Worm (Caenorhabditis elegans): Measurements from ENCODE around the gene F36H5.9.

F36H5.9 gene

DNA sequence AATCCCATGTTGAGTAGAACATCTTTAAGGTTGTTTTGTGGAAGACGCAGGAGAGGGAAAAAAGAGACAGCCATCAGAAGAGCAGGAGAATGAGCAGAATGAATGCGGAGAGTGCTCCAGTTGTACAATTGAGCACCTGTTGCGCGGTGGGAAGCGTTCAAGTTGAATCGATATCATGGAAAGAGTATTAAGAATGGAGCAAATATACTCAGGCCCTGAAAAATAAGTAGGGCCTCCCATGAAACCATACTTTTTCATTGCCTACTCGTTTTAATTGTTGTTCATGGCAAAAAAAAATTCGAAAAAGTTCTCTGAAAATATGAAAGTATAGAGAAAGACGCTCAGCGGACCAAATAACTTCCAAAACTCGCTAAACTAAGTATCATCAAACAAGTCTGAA is 33.7 kb downstream of the F36H5.9 start, which contains the start of gene fbxb-48:
TSS of gene fbxb-48 (minus strand) at position 101 of the 400 bp plus-strand sequence.
- TF ChIP-seq ctbp-1 (GFP tag; IDR thresholded peaks at IDR 0.05) (no peak), nhr-102 (tag; optimal IDR thresholded peaks at IDR 0.05) (no peak), hlh-11 (tag; optimal IDR thresholded peaks at IDR 0.05) (no peak), madf-9 (GFP tag; conservative IDR thresholded peaks at IDR 0.05) (no peak)

DNA sequence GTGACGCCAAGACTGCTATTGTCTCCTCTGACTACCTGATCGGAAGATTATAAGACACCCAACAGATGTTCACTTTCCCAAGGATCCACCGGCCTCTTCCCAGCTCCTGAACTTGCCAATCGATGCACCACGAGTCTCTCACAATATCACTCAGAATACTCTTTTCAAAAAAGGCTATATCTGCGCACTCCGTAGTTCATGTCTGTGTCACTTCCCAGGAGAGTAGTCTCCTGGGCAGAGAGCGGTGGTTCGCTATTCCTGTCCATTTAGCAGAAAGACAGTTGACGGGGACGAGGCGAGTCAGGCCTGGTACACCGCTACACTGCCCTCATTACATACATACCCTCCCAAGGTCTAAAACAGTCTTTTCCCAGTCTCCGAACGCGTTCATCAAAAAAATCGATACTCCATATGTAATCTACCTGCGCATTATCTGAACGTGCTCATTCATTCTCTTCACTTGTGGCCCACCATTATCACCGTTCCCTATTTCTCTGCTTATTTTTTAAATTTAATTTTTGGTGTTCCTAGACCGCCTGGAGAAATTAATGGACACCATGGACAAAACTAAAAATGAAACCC is 38.0 kb downstream of the F36H5.9 start, which contains the start of gene btb-6:
TSS of gene btb-6 (plus strand) at position 532 of the 582 bp plus-strand sequence.
- TF ChIP-seq ces-1 (GFP tag; optimal IDR thresholded peaks at IDR 0.05) (no peak), lin-13 (GFP tag; optimal IDR thresholded peaks at IDR 0.05) (no peak), Y105C5A.15 (GFP tag; IDR thresholded peaks at IDR 0.05) (no peak), nhr-237 (tag; optimal IDR thresholded peaks at IDR 0.05) (no peak), daf-16 (GFP tag; optimal IDR thresholded peaks at IDR 0.05) (no peak), daf-16 (tag; optimal IDR thresholded peaks at IDR 0.05) (no peak), daf-12 (tag; optimal IDR thresholded peaks at IDR 0.05) (no peak), ama-1 (optimal IDR thresholded peaks at IDR 0.05) (no peak), zag-1 (tag; optimal IDR thresholded peaks at IDR 0.05) (no peak), ceh-82 (tag; optimal IDR thresholded peaks at IDR 0.05) (no peak), dmd-8 (GFP tag; IDR thresholded peaks at IDR 0.05) (no peak), unc-62 (GFP tag; optimal IDR thresholded peaks at IDR 0.05 in 1 of 2) (no peak), unc-62 (tag; optimal IDR thresholded peaks at IDR 0.05) (no peak), saeg-2 (GFP tag; IDR thresholded peaks at IDR 0.05) (no peak), pqm-1 (tag; optimal IDR thresholded peaks at IDR 0.05) (no peak), nhr-77 (tag; optimal IDR thresholded peaks at IDR 0.05) (no peak), ZK546.5 (tag; optimal IDR thresholded peaks at IDR 0.05) (no peak), arid-1 (GFP tag; conservative IDR thresholded peaks at IDR 0.05) (no peak), madf-9 (GFP tag; conservative IDR thresholded peaks at IDR 0.05) (no peak), vab-7 (GFP tag; IDR thresholded peaks at IDR 0.05) (no peak), aly-2 (tag; optimal IDR thresholded peaks at IDR 0.05) (no peak)

DNA sequence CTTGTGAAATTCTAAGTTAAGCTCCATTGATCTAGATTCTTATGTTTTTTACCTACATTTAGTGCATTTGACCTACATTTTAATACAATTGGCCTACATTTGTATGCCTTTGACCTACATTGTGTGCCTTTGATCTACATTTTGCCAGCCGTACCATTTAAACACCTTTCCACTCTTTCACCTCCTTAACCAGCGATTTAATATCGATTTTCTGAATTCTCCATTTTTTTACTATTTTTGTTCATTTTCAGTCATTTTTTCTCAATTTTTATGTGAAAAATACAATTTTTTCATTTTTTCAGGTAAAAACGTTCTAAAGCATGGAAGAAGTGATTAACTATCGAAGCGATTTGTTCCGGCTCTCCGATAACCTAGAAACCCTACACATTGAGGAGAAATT is 40.0 kb downstream of the F36H5.9 start, which contains the start of gene btb-7:
TSS of gene btb-7 (plus strand) at position 301 of the 400 bp plus-strand sequence.
- TF ChIP-seq sdz-12 (GFP tag; optimal IDR thresholded peaks at IDR 0.05), result no peak
- no peak for TF ChIP-seq nhr-48 (tag; optimal IDR thresholded peaks at IDR 0.05)
- no peak for TF ChIP-seq dmd-9 (GFP tag; IDR thresholded peaks at IDR 0.05)
- no peak for TF ChIP-seq snpc-1.2 (GFP tag; IDR thresholded peaks at IDR 0.05)
- TF ChIP-seq rbr-2 (tag; optimal IDR thresholded peaks at IDR 0.05), result no peak
- TF ChIP-seq vab-7 (GFP tag; IDR thresholded peaks at IDR 0.05), result no peak
- TF ChIP-seq ceh-32 (tag; optimal IDR thresholded peaks at IDR 0.05; ENCODE audit: poor library complexity), result no peak
- TF ChIP-seq Y48G9A.11 (GFP tag; IDR thresholded peaks at IDR 0.05), result no peak
- TF ChIP-seq nhr-10 (tag; optimal IDR thresholded peaks at IDR 0.05), result no peak
- no peak for TF ChIP-seq lin-29 (GFP tag; IDR thresholded peaks at IDR 0.05)
- no peak for TF ChIP-seq lim-7 (GFP tag; IDR thresholded peaks at IDR 0.05)
- no peak for TF ChIP-seq arid-1 (GFP tag; conservative IDR thresholded peaks at IDR 0.05)
- TF ChIP-seq hmg-1.1 (GFP tag; IDR thresholded peaks at IDR 0.05), result no peak
- TF ChIP-seq Y105C5A.15 (GFP tag; IDR thresholded peaks at IDR 0.05), result no peak
- TF ChIP-seq fos-1 (tag; optimal IDR thresholded peaks at IDR 0.05), result no peak
- no peak for TF ChIP-seq lin-13 (GFP tag; optimal IDR thresholded peaks at IDR 0.05)
- no peak for TF ChIP-seq nhr-6 (tag; optimal IDR thresholded peaks at IDR 0.05)
- TF ChIP-seq ceh-28 (tag; optimal IDR thresholded peaks at IDR 0.05), result no peak
- no peak for TF ChIP-seq mxl-2 (GFP tag; conservative IDR thresholded peaks at IDR 0.05)
